Worm (Caenorhabditis elegans): ENCODE measurements around the gene nhr-18.

The nhr-18 gene

ce11 chrV:2192117-2192516, 34.9 kb upstream of the nhr-18 start, which contains the start of gene nhr-13:
Gene nhr-13 (plus strand): TSS chrV:2192485.
- TF ChIP-seq dmd-6 (GFP tag; IDR thresholded peaks at IDR 0.05): peak; percentile 61
- no peak for TF ChIP-seq gei-8 (GFP tag; optimal IDR thresholded peaks at IDR 0.05)
- TF ChIP-seq nhr-48 (tag; optimal IDR thresholded peaks at IDR 0.05): no peak
- no peak for TF ChIP-seq egl-43 (GFP tag; IDR thresholded peaks at IDR 0.05)
- peak; percentile 82 for TF ChIP-seq aha-1 (tag)
- peak; percentile 30 for TF ChIP-seq duxl-1 (tag; optimal IDR thresholded peaks at IDR 0.05; ENCODE audit: poor library complexity)
- peak; percentile 53 for TF ChIP-seq hlh-30 (tag; optimal IDR thresholded peaks at IDR 0.05; ENCODE audit: insufficient read depth)
- peak; percentile 11 for TF ChIP-seq dve-1 (tag; optimal IDR thresholded peaks at IDR 0.05; ENCODE audit: insufficient read depth)
- no peak for TF ChIP-seq daf-16 (GFP tag; optimal IDR thresholded peaks at IDR 0.05)
- peak; percentile 47 for TF ChIP-seq daf-16 (tag; optimal IDR thresholded peaks at IDR 0.05)
- peak; percentile 35 for TF ChIP-seq hlh-11 (tag; optimal IDR thresholded peaks at IDR 0.05)
- TF ChIP-seq mdl-1 (tag; optimal IDR thresholded peaks at IDR 0.05): peak in 1 of 2 experiments; percentile 13
- TF ChIP-seq sdz-12 (GFP tag; optimal IDR thresholded peaks at IDR 0.05): no peak
- no peak for TF ChIP-seq nhr-25 (tag; optimal IDR thresholded peaks at IDR 0.05; ENCODE audit: borderline replicate concordance, insufficient read depth)
- TF ChIP-seq hmg-1.1 (GFP tag; IDR thresholded peaks at IDR 0.05): peak; percentile 56; the same call in 1 of the 2 replicates
- TF ChIP-seq mes-2 (tag; optimal IDR thresholded peaks at IDR 0.05; ENCODE audit: poor library complexity, severe bottlenecking): peak; percentile 29
- TF ChIP-seq nhr-28 (tag; optimal IDR thresholded peaks at IDR 0.05): peak; percentile 53

ce11 chrV:2199594-2199993, 27.4 kb upstream of the nhr-18 start:
- no peak for TF ChIP-seq mdl-1 (tag; optimal IDR thresholded peaks at IDR 0.05)
- TF ChIP-seq Y105C5A.15 (GFP tag; IDR thresholded peaks at IDR 0.05): no peak
- TF ChIP-seq egl-27 (tag; optimal IDR thresholded peaks at IDR 0.05): no peak
- TF ChIP-seq hif-1 (tag; optimal IDR thresholded peaks at IDR 0.05): no peak
- no peak for TF ChIP-seq ceh-44 (GFP tag; IDR thresholded peaks at IDR 0.05)
- no peak for TF ChIP-seq nhr-28 (tag; optimal IDR thresholded peaks at IDR 0.05)
- no peak for TF ChIP-seq hlh-11 (tag; optimal IDR thresholded peaks at IDR 0.05)
- no peak for TF ChIP-seq lin-15B (tag; optimal IDR thresholded peaks at IDR 0.05)
- TF ChIP-seq lsy-2 (tag; optimal IDR thresholded peaks at IDR 0.05): no peak
- no peak for TF ChIP-seq nhr-48 (tag; optimal IDR thresholded peaks at IDR 0.05)
- TF ChIP-seq vab-7 (GFP tag; IDR thresholded peaks at IDR 0.05): no peak
- TF ChIP-seq rbr-2 (tag; optimal IDR thresholded peaks at IDR 0.05): no peak
- no peak for TF ChIP-seq lim-7 (GFP tag; IDR thresholded peaks at IDR 0.05)
- TF ChIP-seq php-3 (GFP tag; IDR thresholded peaks at IDR 0.05): no peak
- no peak for TF ChIP-seq snpc-4 (tag; optimal IDR thresholded peaks at IDR 0.05)
- TF ChIP-seq zag-1 (tag; optimal IDR thresholded peaks at IDR 0.05): no peak
- TF ChIP-seq F26F4.8 (GFP tag; conservative IDR thresholded peaks at IDR 0.05): no peak
- TF ChIP-seq unc-62 (GFP tag; optimal IDR thresholded peaks at IDR 0.05 in 1 of 2): no peak
- no peak for TF ChIP-seq unc-62 (tag; optimal IDR thresholded peaks at IDR 0.05)
- no peak for TF ChIP-seq ceh-82 (tag; optimal IDR thresholded peaks at IDR 0.05)
- TF ChIP-seq Y48G9A.11 (GFP tag; IDR thresholded peaks at IDR 0.05): no peak

ce11 chrV:2200402-2200801, 26.6 kb upstream of the nhr-18 start:
- TF ChIP-seq ama-1 (optimal IDR thresholded peaks at IDR 0.05) (no peak), mdl-1 (tag; optimal IDR thresholded peaks at IDR 0.05) (no peak), fos-1 (tag; optimal IDR thresholded peaks at IDR 0.05) (no peak), egl-43 (GFP tag; IDR thresholded peaks at IDR 0.05) (0 out of 2 replicates have a peak, but pooled peaks have one; percentile 3), ceh-32 (tag; optimal IDR thresholded peaks at IDR 0.05; ENCODE audit: poor library complexity) (no peak), zag-1 (tag; optimal IDR thresholded peaks at IDR 0.05) (no peak), dve-1 (tag; optimal IDR thresholded peaks at IDR 0.05; ENCODE audit: insufficient read depth) (no peak), ceh-62 (tag; optimal IDR thresholded peaks at IDR 0.05) (no peak), unc-39 (tag; optimal IDR thresholded peaks at IDR 0.05) (no peak), lin-29 (GFP tag; IDR thresholded peaks at IDR 0.05) (no peak), set-16 (GFP tag; IDR thresholded peaks at IDR 0.05) (peak; percentile 69; the same call in 1 of the 2 replicates), lin-13 (GFP tag; optimal IDR thresholded peaks at IDR 0.05) (no peak), lin-15B (tag; optimal IDR thresholded peaks at IDR 0.05) (no peak), hlh-11 (tag; optimal IDR thresholded peaks at IDR 0.05) (no peak)
